Fruit fly (Drosophila melanogaster) S2 (cell line): ENCODE measurements around the gene CG13407.

Source experiments
- CG8478 ChIP-seq: fragments of >200 bp; optimal IDR thresholded peaks from 2 replicates; lab custom pipeline; 2018
- CTCF ChIP-seq, 2 experiments: fragments of >200 bp; optimal IDR thresholded peaks; 2 replicates each; lab custom pipeline; 2018

The CG13407 gene

DNA sequence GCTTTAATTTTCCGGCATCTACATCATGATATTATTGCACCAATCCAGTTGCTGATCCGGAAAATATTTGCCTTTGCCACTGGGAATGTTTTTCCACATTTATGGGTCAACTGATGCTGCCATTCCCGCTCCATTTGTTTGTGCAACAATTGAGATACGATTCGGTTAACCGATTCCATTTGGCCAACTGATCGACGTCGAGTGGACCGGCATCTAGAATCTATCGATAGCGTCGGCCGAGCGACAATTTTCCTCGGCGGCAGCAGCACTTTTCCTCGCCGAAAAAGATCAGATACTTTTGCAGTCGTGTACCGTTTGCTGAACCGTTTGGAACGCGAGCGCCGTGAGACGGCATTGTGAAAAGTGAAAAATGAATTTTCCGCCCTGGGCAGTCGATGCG, 16.5 kb downstream of the CG13407 start, which contains the start of gene CG42390:
CG42390 (plus strand) TSS at position 301 of the 400 bp plus-strand sequence.
- no peak for TF ChIP-seq CG8478 (lab: Kevin White, UChicago)
- no peak for TF ChIP-seq CTCF (optimal IDR thresholded peaks at IDR 0.05; lab: Kevin White, UChicago)

DNA sequence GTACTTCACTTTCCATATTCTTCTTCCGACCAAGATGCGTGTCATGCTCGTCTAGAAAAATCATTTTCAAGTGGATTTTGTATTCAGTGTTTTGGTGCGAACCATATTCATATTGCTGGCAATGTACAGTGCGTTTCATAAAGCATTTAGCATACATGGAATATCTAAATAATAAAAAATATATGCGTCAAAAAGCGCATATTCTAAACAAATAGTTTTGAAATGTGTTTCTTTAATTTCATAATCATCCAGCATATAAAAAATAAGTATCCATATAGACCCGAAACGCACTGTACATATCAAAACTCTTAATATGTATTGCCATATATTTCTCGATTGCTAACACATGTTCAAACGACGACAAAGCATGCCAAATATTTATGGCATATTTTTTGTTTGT, 18.0 kb downstream of the CG13407 start:
- no peak for TF ChIP-seq CG8478 (lab: Kevin White, UChicago)

DNA sequence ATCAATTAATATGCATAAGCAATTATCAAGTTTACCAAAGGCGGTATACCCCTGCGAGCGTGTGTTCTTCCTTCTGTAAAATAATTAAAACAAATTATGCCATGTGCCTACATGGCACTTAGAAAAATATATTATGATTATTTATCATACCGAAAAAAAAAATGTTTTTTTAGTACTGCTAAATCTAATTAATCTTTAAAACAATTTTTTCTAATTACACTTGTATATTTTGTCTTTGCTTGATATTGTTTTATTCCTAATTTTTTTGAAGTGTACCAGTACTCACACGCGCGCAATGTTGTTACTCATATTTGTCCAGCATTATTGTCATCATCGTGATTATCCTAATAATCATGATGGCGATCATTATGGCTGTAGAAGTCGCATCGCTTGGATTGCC, 20.1 kb downstream of the CG13407 start:
- TF ChIP-seq CTCF (optimal IDR thresholded peaks at IDR 0.05; lab: Kevin White, UChicago) (no peak), CG8478 (lab: Kevin White, UChicago) (no peak)

DNA sequence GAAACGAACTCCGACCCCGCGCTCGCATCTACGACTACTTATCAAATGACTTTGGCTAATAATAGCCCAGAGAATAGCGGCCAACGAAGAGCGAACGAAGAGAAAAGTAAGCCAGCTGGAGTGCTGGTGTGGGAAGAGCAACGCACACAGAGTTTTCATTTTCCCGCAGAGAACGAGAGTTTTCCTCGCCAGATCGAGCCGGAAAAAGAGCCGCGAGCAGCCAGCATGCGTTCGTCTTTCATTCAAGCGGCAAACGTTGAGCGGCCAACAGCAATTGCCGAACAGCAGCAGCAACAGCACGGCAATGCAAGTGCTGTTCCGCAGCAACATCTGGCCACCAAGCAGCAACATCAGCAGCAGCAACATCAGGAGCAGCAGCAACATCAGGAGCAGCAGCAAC, 21.6 kb downstream of the CG13407 start:
- TF ChIP-seq CTCF (optimal IDR thresholded peaks at IDR 0.05; lab: Kevin White, UChicago) (no peak), CG8478 (lab: Kevin White, UChicago) (no peak)

DNA sequence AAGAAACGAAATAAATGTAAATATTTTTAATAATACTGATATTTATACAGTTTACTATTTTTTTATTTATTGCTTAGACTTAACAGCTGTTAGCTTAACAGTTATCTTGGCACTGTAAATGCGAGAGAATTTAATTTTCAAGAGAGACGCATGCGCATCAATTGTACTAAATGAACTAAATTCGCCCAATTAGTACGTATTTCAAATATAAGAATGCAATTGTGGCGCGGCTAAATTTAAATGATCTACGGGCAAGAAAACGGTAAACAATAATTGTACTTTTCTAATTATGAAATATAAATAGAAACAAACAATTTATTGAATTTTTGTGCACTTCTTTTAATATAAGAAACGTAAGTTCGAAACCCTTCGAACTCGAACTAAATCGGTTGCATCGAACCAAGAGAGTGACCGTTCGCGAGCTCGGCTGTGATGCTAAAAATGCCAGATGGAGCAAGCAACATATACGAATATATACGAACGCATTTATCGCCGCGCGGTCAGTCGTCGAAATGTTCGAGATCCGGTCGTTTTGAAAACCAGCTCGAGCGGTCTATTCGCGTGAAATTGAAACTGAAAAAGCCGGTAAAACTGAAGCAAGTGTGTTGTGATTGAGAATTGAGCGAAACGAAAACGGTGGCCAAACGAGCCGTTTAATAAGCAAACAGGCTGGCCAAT, 30.3 kb downstream of the CG13407 start, which contains the start of gene SKIP:
SKIP (plus strand) TSS at position 494 of the 678 bp plus-strand sequence.
- TF ChIP-seq CTCF (optimal IDR thresholded peaks at IDR 0.05; lab: Kevin White, UChicago) (no peak), CG8478 (lab: Kevin White, UChicago) (no peak)

dm6 chr3R:22134462-22134861, 31.2 kb downstream of the CG13407 start:
- TF ChIP-seq CG8478 (lab: Kevin White, UChicago): no peak
- no peak for TF ChIP-seq CTCF (optimal IDR thresholded peaks at IDR 0.05; lab: Kevin White, UChicago)

dm6 chr3R:22135503-22135902, 32.3 kb downstream of the CG13407 start:
- no peak for TF ChIP-seq CG8478 (lab: Kevin White, UChicago)
- TF ChIP-seq CTCF (optimal IDR thresholded peaks at IDR 0.05; lab: Kevin White, UChicago): no peak

DNA sequence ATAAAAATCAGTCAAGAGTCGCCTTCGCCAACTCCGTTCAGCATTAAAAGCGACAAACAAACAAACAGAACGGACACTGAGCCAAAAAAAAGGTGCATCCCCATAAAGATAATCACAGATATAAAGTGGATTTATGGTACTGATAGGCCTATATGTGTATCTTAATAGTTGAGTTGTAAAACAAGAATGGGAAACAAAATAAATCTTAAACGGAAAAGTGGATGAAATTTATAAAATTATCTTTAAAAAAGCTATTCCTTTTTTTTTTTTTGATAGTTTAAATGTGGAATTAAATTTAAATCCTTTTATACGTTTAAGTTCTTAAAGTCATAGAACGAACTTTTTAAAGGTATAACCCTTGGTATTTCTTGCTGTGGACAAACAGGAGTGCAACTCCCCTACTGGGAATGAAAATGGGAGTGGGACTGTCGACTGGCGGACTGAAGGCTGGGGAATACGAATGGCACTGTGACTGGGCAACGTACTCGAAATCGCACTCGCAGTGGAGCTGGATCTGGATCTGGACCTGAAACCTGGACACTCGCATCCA, 33.8 kb downstream of the CG13407 start:
- TF ChIP-seq CG8478 (lab: Kevin White, UChicago) (no peak), CTCF (optimal IDR thresholded peaks at IDR 0.05; lab: Kevin White, UChicago) (no peak)

- TF ChIP-seq CG8478 (lab: Kevin White, UChicago): no peak
- no peak for TF ChIP-seq CTCF (optimal IDR thresholded peaks at IDR 0.05; lab: Kevin White, UChicago)
These were observed 35.9 kb downstream of the CG13407 start for dm6 chr3R:22139113-22139512.

DNA sequence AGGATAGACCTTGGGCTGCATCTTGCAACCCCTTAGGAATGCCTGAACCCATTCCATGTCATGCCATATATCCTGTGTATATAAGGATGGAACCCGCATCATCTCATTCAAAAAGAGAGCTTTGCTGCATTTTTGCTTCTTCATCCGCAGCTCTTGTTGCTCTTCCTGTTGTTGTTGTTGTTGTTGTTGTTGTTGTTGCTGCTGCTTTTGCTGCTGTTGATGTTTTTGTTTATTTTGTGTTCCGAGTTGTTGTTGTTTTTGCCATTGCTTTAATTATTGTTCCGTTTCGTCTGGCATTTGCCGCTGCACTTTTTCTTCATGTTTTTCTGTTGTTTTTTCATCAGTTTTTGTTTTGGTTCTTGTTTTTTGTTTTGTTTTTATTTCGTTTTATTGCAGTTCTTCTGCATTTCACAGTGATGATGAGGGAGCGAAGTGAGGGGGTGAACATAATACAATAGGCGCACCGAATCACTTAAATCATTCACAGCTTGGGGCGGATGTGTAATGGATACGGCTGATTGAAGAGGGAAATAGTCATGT, 36.8 kb downstream of the CG13407 start:
- TF ChIP-seq CG8478 (lab: Kevin White, UChicago): no peak
- no peak for TF ChIP-seq CTCF (optimal IDR thresholded peaks at IDR 0.05; lab: Kevin White, UChicago)

DNA sequence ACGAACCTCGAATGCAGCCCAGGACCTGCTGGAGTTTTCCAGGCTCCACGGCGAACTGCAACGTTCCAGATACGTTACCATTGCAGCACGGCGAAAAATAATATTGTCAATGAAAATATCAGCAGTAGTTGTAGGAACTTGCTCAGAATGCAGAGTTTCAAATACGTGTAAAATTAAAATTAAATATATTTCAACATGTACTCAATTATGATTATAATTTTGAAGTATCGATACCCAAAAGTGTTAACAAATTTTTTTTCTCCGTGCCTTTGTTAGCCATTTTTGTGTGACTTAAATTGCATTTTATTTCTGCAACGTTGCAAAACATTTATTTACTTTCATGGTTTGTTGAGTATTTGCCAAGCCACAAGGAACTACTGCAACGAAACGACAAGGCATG, 38.1 kb downstream of the CG13407 start:
- TF ChIP-seq CG8478 (lab: Kevin White, UChicago): no peak
- TF ChIP-seq CTCF (optimal IDR thresholded peaks at IDR 0.05; lab: Kevin White, UChicago): no peak

dm6 chr3R:22142495-22142894, 39.3 kb downstream of the CG13407 start:
- no peak for TF ChIP-seq CG8478 (lab: Kevin White, UChicago)
- TF ChIP-seq CTCF (optimal IDR thresholded peaks at IDR 0.05; lab: Kevin White, UChicago): no peak

- no peak for TF ChIP-seq CG8478 (lab: Kevin White, UChicago)
- no peak for TF ChIP-seq CTCF (optimal IDR thresholded peaks at IDR 0.05; lab: Kevin White, UChicago)
These were observed 42.5 kb downstream of the CG13407 start for dm6 chr3R:22145425-22146411.

dm6 chr3R:22146549-22146948, 43.3 kb downstream of the CG13407 start:
- no peak for TF ChIP-seq CG8478 (lab: Kevin White, UChicago)
- TF ChIP-seq CTCF (optimal IDR thresholded peaks at IDR 0.05; lab: Kevin White, UChicago): no peak
